Worm (Caenorhabditis elegans): ENCODE data around the gene F16H6.10.

DNA sequence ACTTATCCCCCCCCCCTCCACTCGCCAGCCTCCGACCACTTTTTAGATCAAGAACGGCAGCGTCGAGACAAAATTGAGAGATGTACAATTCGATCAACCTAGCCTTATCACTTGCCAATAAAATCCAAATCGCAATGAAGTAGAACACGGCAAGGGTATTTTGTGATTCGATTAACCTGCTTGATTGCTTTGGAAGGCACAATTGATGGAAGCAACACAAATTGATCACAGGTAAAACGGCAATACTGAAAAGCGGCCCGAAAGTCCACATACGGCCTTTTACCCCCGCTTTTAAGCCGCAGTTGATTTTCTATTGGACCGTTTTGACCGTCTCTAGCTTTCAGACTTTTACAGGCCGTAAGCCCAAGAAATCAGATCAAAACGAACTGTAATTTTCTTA lies 35.9 kb downstream of the F16H6.10 start, which contains the start of gene clec-245:
- TF ChIP-seq fos-1 (tag; optimal IDR thresholded peaks at IDR 0.05) (no peak), elt-3 (tag; optimal IDR thresholded peaks at IDR 0.05) (no peak), ama-1 (optimal IDR thresholded peaks at IDR 0.05) (no peak), egl-27 (tag; optimal IDR thresholded peaks at IDR 0.05) (no peak), unc-39 (tag; optimal IDR thresholded peaks at IDR 0.05) (no peak), nhr-11 (tag; optimal IDR thresholded peaks at IDR 0.05) (no peak), ztf-11 (tag; optimal IDR thresholded peaks at IDR 0.05) (no peak), ceh-16 (tag; optimal IDR thresholded peaks at IDR 0.05) (no peak)

All from whole organism, L2 larva.